Fruit fly (Drosophila melanogaster): ENCODE results near the gene Cpr65Ay.
A peak's percentile ranks its signal among the peaks of the same experiment; 100 is the strongest.

Cpr65Ay gene

dm6 chr3L:6157327-6158032 lies 950 bp downstream of the Cpr65Ay start, which contains the start of gene CG13297 (continued):
- TF ChIP-seq ci (GFP tag; IDR thresholded peaks at IDR 0.05): no peak
- no peak for TF ChIP-seq CG34376 (GFP tag; optimal IDR thresholded peaks at IDR 0.05)
- TF ChIP-seq Awh (GFP tag; IDR thresholded peaks at IDR 0.05): 0 out of 2 replicates have a peak, but pooled peaks have one; percentile 40
- TF ChIP-seq CG6175 (GFP tag; IDR thresholded peaks at IDR 0.05): no peak
- TF ChIP-seq Bgb (GFP tag; IDR thresholded peaks at IDR 0.05; ENCODE audit: partially characterized antibody): no peak
- peak; percentile 58; the same call in 1 of the 2 replicates for TF ChIP-seq wor (GFP tag; IDR thresholded peaks at IDR 0.05)
- no peak for TF ChIP-seq CG3847 (GFP tag; IDR thresholded peaks at IDR 0.05)
- no peak for TF ChIP-seq gfzf (GFP tag; optimal IDR thresholded peaks at IDR 0.05)
- no peak for TF ChIP-seq jumu (GFP tag; optimal IDR thresholded peaks at IDR 0.05)
- TF ChIP-seq bsh (GFP tag; optimal IDR thresholded peaks at IDR 0.05): no peak
- TF ChIP-seq CG4282 (GFP tag; optimal IDR thresholded peaks at IDR 0.05): no peak
- TF ChIP-seq CG10209 (GFP tag; optimal IDR thresholded peaks at IDR 0.05): peak; percentile 33
- no peak for TF ChIP-seq sna (GFP tag; IDR thresholded peaks at IDR 0.05; ENCODE audit: partially characterized antibody)
- no peak for TF ChIP-seq bab2 (GFP tag; optimal IDR thresholded peaks at IDR 0.05)
- TF ChIP-seq hbn (GFP tag; IDR thresholded peaks at IDR 0.05; ENCODE audit: partially characterized antibody): no peak
- TF ChIP-seq Dll (GFP tag; IDR thresholded peaks at IDR 0.05; ENCODE audit: partially characterized antibody): no peak
- TF ChIP-seq CG9437 (GFP tag; optimal IDR thresholded peaks at IDR 0.05): peak; percentile 40
- peak; percentile 40 for TF ChIP-seq PHDP (tag; optimal IDR thresholded peaks at IDR 0.05)
- TF ChIP-seq CG14860 (GFP tag; IDR thresholded peaks at IDR 0.05; ENCODE audit: partially characterized antibody): no peak
- no peak for TF ChIP-seq Poxn (GFP tag; IDR thresholded peaks at IDR 0.05)
- peak; percentile 73 for TF ChIP-seq CG17361 (GFP tag; IDR thresholded peaks at IDR 0.05)
- peak; percentile 36; the same call in 2 of the 3 replicates for TF ChIP-seq H15 (GFP tag; IDR thresholded peaks at IDR 0.05)
- TF ChIP-seq gcm2 (GFP tag; optimal IDR thresholded peaks at IDR 0.05): no peak
- no peak for TF ChIP-seq CkIIα-i1 (GFP tag; IDR thresholded peaks at IDR 0.05)
- TF ChIP-seq Dp (GFP tag; optimal IDR thresholded peaks at IDR 0.05): no peak
- TF ChIP-seq CG17385 (GFP tag; optimal IDR thresholded peaks at IDR 0.05): peak; percentile 20
- TF ChIP-seq CG7987 (GFP tag; optimal IDR thresholded peaks at IDR 0.05): no peak
- no peak for TF ChIP-seq sc (optimal IDR thresholded peaks at IDR 0.05)
- no peak for TF ChIP-seq sc (GFP tag; optimal IDR thresholded peaks at IDR 0.05)
- no peak for TF ChIP-seq TFAM (GFP tag; optimal IDR thresholded peaks at IDR 0.05)
- TF ChIP-seq Optix (GFP tag; IDR thresholded peaks at IDR 0.05): no peak
- TF ChIP-seq CG12744 (GFP tag; optimal IDR thresholded peaks at IDR 0.05): no peak
- TF ChIP-seq Stat92E (GFP tag; optimal IDR thresholded peaks at IDR 0.05): no peak
- no peak for TF ChIP-seq hb (GFP tag; IDR thresholded peaks at IDR 0.05; ENCODE audit: partially characterized antibody)
- TF ChIP-seq CG12071 (GFP tag; optimal IDR thresholded peaks at IDR 0.05): no peak
- TF ChIP-seq Lpt (GFP tag; optimal IDR thresholded peaks at IDR 0.05): no peak
- TF ChIP-seq br (optimal IDR thresholded peaks at IDR 0.05): no peak
- TF ChIP-seq Doc3 (GFP tag; IDR thresholded peaks at IDR 0.05; ENCODE audit: partially characterized antibody): no peak
- TF ChIP-seq CG1603 (tag; optimal IDR thresholded peaks at IDR 0.05): no peak
- no peak for TF ChIP-seq CG9727 (GFP tag; optimal IDR thresholded peaks at IDR 0.05)
- TF ChIP-seq CG3065 (GFP tag; optimal IDR thresholded peaks at IDR 0.05): no peak
- TF ChIP-seq CG4707 (GFP tag; optimal IDR thresholded peaks at IDR 0.05): no peak
- TF ChIP-seq NFAT (GFP tag; IDR thresholded peaks at IDR 0.05): no peak
- no peak for TF ChIP-seq GATAe (GFP tag; conservative IDR thresholded peaks at IDR 0.05)
- peak; percentile 57 for TF ChIP-seq grau (tag; optimal IDR thresholded peaks at IDR 0.05)
- TF ChIP-seq crp (GFP tag; optimal IDR thresholded peaks at IDR 0.05): no peak
- no peak for TF ChIP-seq CG2199 (GFP tag; IDR thresholded peaks at IDR 0.05)
- no peak for TF ChIP-seq Jarid2 (GFP tag; optimal IDR thresholded peaks at IDR 0.05)
- TF ChIP-seq CG10979 (tag; optimal IDR thresholded peaks at IDR 0.05): peak; percentile 56
- no peak for TF ChIP-seq klu (GFP tag; IDR thresholded peaks at IDR 0.05)
